Fruit fly (Drosophila melanogaster): ENCODE measurements around the gene CG18547.

The CG18547 gene

dm6 chr3R:11992934-11993670, 12.9 kb upstream of the CG18547 start, which contains the start of gene mfas (continued):
- TF ChIP-seq CG10209 (GFP tag; optimal IDR thresholded peaks at IDR 0.05), result no peak
- TF ChIP-seq HLH54F (GFP tag; optimal IDR thresholded peaks at IDR 0.05), result no peak
- peak; percentile 80 for TF ChIP-seq gcm (GFP tag; optimal IDR thresholded peaks at IDR 0.05)
- no peak for TF ChIP-seq CG6854 (GFP tag; optimal IDR thresholded peaks at IDR 0.05)
- TF ChIP-seq CG9876 (GFP tag; optimal IDR thresholded peaks at IDR 0.05), result no peak
- no peak for TF ChIP-seq CG16815 (GFP tag; optimal IDR thresholded peaks at IDR 0.05)
- TF ChIP-seq B-H2 (GFP tag; optimal IDR thresholded peaks at IDR 0.05), result no peak
- no peak for TF ChIP-seq CG13624 (GFP tag; optimal IDR thresholded peaks at IDR 0.05)
- no peak for TF ChIP-seq CoRest (tag; optimal IDR thresholded peaks at IDR 0.05)
- TF ChIP-seq CG18619 (GFP tag; optimal IDR thresholded peaks at IDR 0.05), result no peak
- TF ChIP-seq CG11456 (GFP tag; IDR thresholded peaks at IDR 0.05), result no peak
- no peak for TF ChIP-seq prd (optimal IDR thresholded peaks at IDR 0.05)
- TF ChIP-seq prd (GFP tag; IDR thresholded peaks at IDR 0.05), result no peak
- TF ChIP-seq CG17829 (tag; optimal IDR thresholded peaks at IDR 0.05), result peak; percentile 4
- TF ChIP-seq CG8924 (tag; optimal IDR thresholded peaks at IDR 0.05), result no peak
- TF ChIP-seq Hand (GFP tag; optimal IDR thresholded peaks at IDR 0.05), result no peak
- TF ChIP-seq CG2129 (GFP tag; IDR thresholded peaks at IDR 0.05; ENCODE audit: partially characterized antibody), result no peak
- TF ChIP-seq eyg (GFP tag; optimal IDR thresholded peaks at IDR 0.05), result no peak
- TF ChIP-seq gfzf (GFP tag; optimal IDR thresholded peaks at IDR 0.05), result no peak
- peak; percentile 89 for TF ChIP-seq Adf1 (GFP tag; IDR thresholded peaks at IDR 0.05)
- no peak for TF ChIP-seq CG7963 (GFP tag; IDR thresholded peaks at IDR 0.05; ENCODE audit: partially characterized antibody)
- TF ChIP-seq maf-S (GFP tag; optimal IDR thresholded peaks at IDR 0.05), result no peak
- TF ChIP-seq CG18476 (GFP tag; optimal IDR thresholded peaks at IDR 0.05), result no peak
- no peak for TF ChIP-seq CG8281 (tag; optimal IDR thresholded peaks at IDR 0.05)
- peak; percentile 2 for TF ChIP-seq CG18262 (tag; optimal IDR thresholded peaks at IDR 0.05)
- no peak for TF ChIP-seq CG11093 (GFP tag; IDR thresholded peaks at IDR 0.05)
- no peak for TF ChIP-seq Ets65A (GFP tag)
- peak; percentile 6 for TF ChIP-seq CHES-1-like (GFP tag; optimal IDR thresholded peaks at IDR 0.05)
- TF ChIP-seq Doc2 (GFP tag; IDR thresholded peaks at IDR 0.05), result no peak
- TF ChIP-seq HLHmδ (GFP tag; optimal IDR thresholded peaks at IDR 0.05), result no peak
- TF ChIP-seq CG3847 (GFP tag; IDR thresholded peaks at IDR 0.05), result no peak
- TF ChIP-seq Dll (GFP tag; IDR thresholded peaks at IDR 0.05; ENCODE audit: partially characterized antibody), result 0 out of 4 replicates have a peak, but pooled peaks have one; percentile 10
- peak in 1 of 2 experiments; percentile 52 for TF ChIP-seq bsh (GFP tag; optimal IDR thresholded peaks at IDR 0.05)
- TF ChIP-seq CG12299 (tag; optimal IDR thresholded peaks at IDR 0.05), result no peak
- TF ChIP-seq CG10654 (GFP tag; optimal IDR thresholded peaks at IDR 0.05), result no peak
- no peak for TF ChIP-seq CG14860 (GFP tag; IDR thresholded peaks at IDR 0.05; ENCODE audit: partially characterized antibody)
- TF ChIP-seq Lhr (GFP tag; optimal IDR thresholded peaks at IDR 0.05), result no peak
- no peak for TF ChIP-seq Usf (GFP tag; optimal IDR thresholded peaks at IDR 0.05)
- TF ChIP-seq Six4 (GFP tag; optimal IDR thresholded peaks at IDR 0.05), result no peak
- no peak for TF ChIP-seq chm (GFP tag; IDR thresholded peaks at IDR 0.05)
- TF ChIP-seq CG8359 (GFP tag; optimal IDR thresholded peaks at IDR 0.05; ENCODE audit: borderline replicate concordance), result no peak
- TF ChIP-seq kni (GFP tag; optimal IDR thresholded peaks at IDR 0.05), result peak; percentile 39
- no peak for TF ChIP-seq tup (GFP tag; optimal IDR thresholded peaks at IDR 0.05)
- TF ChIP-seq slp2 (GFP tag; optimal IDR thresholded peaks at IDR 0.05), result no peak
- no peak for TF ChIP-seq oc (tag; optimal IDR thresholded peaks at IDR 0.05)
- no peak for TF ChIP-seq CG1233 (GFP tag; optimal IDR thresholded peaks at IDR 0.05)
- no peak for TF ChIP-seq CG31388 (GFP tag; optimal IDR thresholded peaks at IDR 0.05)
- no peak for TF ChIP-seq sima (GFP tag; optimal IDR thresholded peaks at IDR 0.05)
- TF ChIP-seq Ssrp (tag; optimal IDR thresholded peaks at IDR 0.05), result no peak
